Worm (Caenorhabditis elegans) whole organism, L4 larva: ENCODE results near the gene mlck-1.

Source experiments
- F26F4.8 ChIP-seq: fragments of 200-800 bp; sonication (Bioruptor generic); conservative IDR thresholded peaks from 2 replicates; pipeline ENCODE4 v1.3.6; 2022; ENCODE audit warnings: missing genetic modification characterization, missing compliant biosample characterization
- F37D6.2 ChIP-seq: sonication (generic microtip); optimal IDR thresholded peaks from 2 replicates; lab custom pipeline; 2016; ENCODE audit warnings: mild to moderate bottlenecking, missing genetic modification characterization, missing compliant biosample characterization
- T20F7.1 ChIP-seq: fragments of 200-800 bp; sonication (Bioruptor generic); optimal IDR thresholded peaks from 2 replicates; lab custom pipeline; 2018; ENCODE audit warnings: mild to moderate bottlenecking, missing genetic modification characterization, missing compliant biosample characterization
- Y105C5A.15 ChIP-seq: fragments of 200-800 bp; sonication (Bioruptor generic); IDR thresholded peaks from 2 replicates; pipeline ENCODE4 v1.3.6; 2022; ENCODE audit warnings: missing genetic modification characterization, missing compliant biosample characterization
- Y5F2A.4 ChIP-seq: fragments of 200-800 bp; sonication (Bioruptor generic); optimal IDR thresholded peaks from 2 replicates; lab custom pipeline; 2018; ENCODE audit warnings: mild to moderate bottlenecking, missing genetic modification characterization, missing compliant biosample characterization
- ZK546.5 ChIP-seq, 2 experiments: sonication (generic microtip); optimal IDR thresholded peaks; 2 replicates each; lab custom pipeline; 2017; ENCODE audit warnings: missing biosample characterization in 2 of 2, missing genetic modification characterization in 2 of 2
- aha-1 ChIP-seq: fragments of 150-350 bp; peaks from one replicate; lab custom pipeline; 2014; ENCODE audit warnings: missing biosample characterization, missing genetic modification characterization
- aly-2 ChIP-seq: sonication (generic microtip); optimal IDR thresholded peaks from 2 replicates; lab custom pipeline; 2018; ENCODE audit warnings: missing biosample characterization, missing genetic modification characterization
- arid-1 ChIP-seq: fragments of 200-800 bp; sonication (Bioruptor generic); conservative IDR thresholded peaks from 2 replicates; pipeline ENCODE4 v1.3.6; 2022; ENCODE audit warnings: missing genetic modification reagents, missing genetic modification characterization, missing compliant biosample characterization
- ceh-28 ChIP-seq: fragments of 150-350 bp; optimal IDR thresholded peaks from 2 replicates; lab custom pipeline; 2014; ENCODE audit warnings: missing biosample characterization, missing genetic modification reagents, missing genetic modification characterization
- ceh-32 ChIP-seq: sonication (generic microtip); optimal IDR thresholded peaks from 2 replicates; lab custom pipeline; 2016; ENCODE audit warnings: mild to moderate bottlenecking, missing genetic modification characterization, missing compliant biosample characterization; ENCODE audit not compliant: poor library complexity
- ceh-62 ChIP-seq: sonication (generic microtip); optimal IDR thresholded peaks from 2 replicates; lab custom pipeline; 2017; ENCODE audit warnings: missing biosample characterization, missing genetic modification characterization
- ces-1 ChIP-seq: fragments of 150-350 bp; sonication (generic microtip); optimal IDR thresholded peaks from 4 replicates; lab custom pipeline; 2014; ENCODE audit warnings: missing biosample characterization, missing genetic modification reagents, missing genetic modification characterization
- daf-12 ChIP-seq: fragments of 150-350 bp; optimal IDR thresholded peaks from 2 replicates; lab custom pipeline; 2014; ENCODE audit warnings: missing biosample characterization, missing genetic modification reagents, missing genetic modification characterization
- daf-16 ChIP-seq, 3 experiments: sonication (generic microtip); optimal IDR thresholded peaks; 2 replicates each; lab custom pipeline; 2016 to 2017; ENCODE audit warnings: missing genetic modification characterization in 3 of 3, missing genetic modification reagents in 3 of 3, mild to moderate bottlenecking in 2 of 3, missing compliant biosample characterization in 2 of 3, missing biosample characterization in 1 of 3, moderate library complexity in 1 of 3
- dmd-6 ChIP-seq: fragments of 200-800 bp; sonication (Bioruptor generic); IDR thresholded peaks from 2 replicates; pipeline ENCODE4 v1.3.6; 2022; ENCODE audit warnings: missing genetic modification reagents, missing genetic modification characterization, missing compliant biosample characterization
- dmd-9 ChIP-seq: fragments of 200-800 bp; sonication (Bioruptor generic); IDR thresholded peaks from 2 replicates; pipeline ENCODE4 v1.3.6; 2022; ENCODE audit warnings: missing genetic modification reagents, missing genetic modification characterization, missing compliant biosample characterization
- dve-1 ChIP-seq: sonication (generic microtip); optimal IDR thresholded peaks from 2 replicates; lab custom pipeline; 2017; ENCODE audit warnings: antibody characterized with exemption, mild to moderate bottlenecking, missing genetic modification characterization, missing compliant biosample characterization; ENCODE audit not compliant: insufficient read depth
- hif-1 ChIP-seq, 2 experiments: sonication (generic microtip); optimal IDR thresholded peaks; 2 replicates each; lab custom pipeline; 2016 to 2017; ENCODE audit warnings: missing compliant biosample characterization in 2 of 2, missing genetic modification characterization in 2 of 2, missing genetic modification reagents in 2 of 2, missing genotype in 2 of 2, mild to moderate bottlenecking in 1 of 2
- hlh-11 ChIP-seq: fragments of 200-800 bp; sonication (Bioruptor generic); optimal IDR thresholded peaks from 2 replicates; lab custom pipeline; 2018; ENCODE audit warnings: mild to moderate bottlenecking, missing genetic modification characterization, missing compliant biosample characterization
- hmg-1.1 ChIP-seq: fragments of 200-800 bp; sonication (Bioruptor generic); IDR thresholded peaks from 2 replicates; pipeline ENCODE4 v1.3.6; 2022; ENCODE audit warnings: missing genetic modification reagents, missing genetic modification characterization, missing compliant biosample characterization
- lin-15B ChIP-seq: fragments of 150-350 bp; sonication (generic microtip); optimal IDR thresholded peaks from 3 replicates; lab custom pipeline; 2014; ENCODE audit warnings: missing biosample characterization, missing genetic modification characterization
- mdt-29 ChIP-seq: fragments of 200-800 bp; sonication (Bioruptor generic); IDR thresholded peaks from 2 replicates; pipeline ENCODE4 v1.3.6; 2022; ENCODE audit warnings: missing genetic modification reagents, missing genetic modification characterization, missing compliant biosample characterization
- mes-2 ChIP-seq: sonication (generic microtip); optimal IDR thresholded peaks from 2 replicates; lab custom pipeline; 2016; ENCODE audit warnings: missing genotype, mild to moderate bottlenecking, missing genetic modification characterization, missing compliant biosample characterization; ENCODE audit not compliant: poor library complexity, severe bottlenecking
- mxl-3 ChIP-seq: fragments of 200-800 bp; sonication (Bioruptor generic); optimal IDR thresholded peaks from 2 replicates; lab custom pipeline; 2018; ENCODE audit warnings: mild to moderate bottlenecking, missing genetic modification characterization, missing compliant biosample characterization
- nhr-11 ChIP-seq: fragments of 150-350 bp; optimal IDR thresholded peaks from 2 replicates; lab custom pipeline; 2014; ENCODE audit warnings: missing biosample characterization, missing genetic modification characterization
- nhr-76 ChIP-seq: fragments of 150-350 bp; optimal IDR thresholded peaks from 2 replicates; lab custom pipeline; 2014; ENCODE audit warnings: missing biosample characterization, missing genetic modification characterization
- nhr-77 ChIP-seq: fragments of 150-350 bp; optimal IDR thresholded peaks from 2 replicates; lab custom pipeline; 2014; ENCODE audit warnings: missing biosample characterization, missing genetic modification characterization
- php-3 ChIP-seq: fragments of 200-800 bp; sonication (Bioruptor generic); IDR thresholded peaks from 2 replicates; pipeline ENCODE4 v1.3.6; 2022; ENCODE audit warnings: missing genetic modification reagents, missing genetic modification characterization, missing compliant biosample characterization
- pqm-1 ChIP-seq: sonication (generic microtip); optimal IDR thresholded peaks from 2 replicates; lab custom pipeline; 2017; ENCODE audit warnings: missing biosample characterization, missing genetic modification characterization
- rbr-2 ChIP-seq: sonication (generic microtip); optimal IDR thresholded peaks from 2 replicates; lab custom pipeline; 2016; ENCODE audit warnings: missing genotype, missing genetic modification characterization, missing compliant biosample characterization
- saeg-2 ChIP-seq: fragments of 200-800 bp; sonication (Bioruptor generic); IDR thresholded peaks from 2 replicates; pipeline ENCODE4 v1.3.6; 2022; ENCODE audit warnings: missing genetic modification reagents, missing genetic modification characterization, missing compliant biosample characterization
- set-16 ChIP-seq: fragments of 200-800 bp; sonication (Bioruptor generic); IDR thresholded peaks from 2 replicates; pipeline ENCODE4 v1.3.6; 2022; ENCODE audit warnings: missing genetic modification reagents, missing genetic modification characterization, missing compliant biosample characterization
- spr-1 ChIP-seq: sonication (generic microtip); optimal IDR thresholded peaks from 2 replicates; lab custom pipeline; 2016; ENCODE audit warnings: mild to moderate bottlenecking, missing genetic modification characterization, missing compliant biosample characterization
- spr-3 ChIP-seq: fragments of 200-800 bp; sonication (Bioruptor generic); optimal IDR thresholded peaks from 2 replicates; lab custom pipeline; 2018; ENCODE audit warnings: mild to moderate bottlenecking, missing genetic modification characterization, missing compliant biosample characterization
- unc-62 ChIP-seq, 3 experiments: fragments of 150-350 bp in 1 of 3; sonication (generic microtip); optimal IDR thresholded peaks in 2 of 3; peaks in 1 of 3; 1 replicate in 1 of 3; 2 replicates in 2 of 3; lab custom pipeline; 2014 to 2017; ENCODE audit warnings: missing biosample characterization in 3 of 3, missing genetic modification characterization in 3 of 3, missing genetic modification reagents in 3 of 3, missing genotype in 1 of 3
- vab-7 ChIP-seq: fragments of 200-800 bp; sonication (Bioruptor generic); IDR thresholded peaks from 2 replicates; pipeline ENCODE4 v1.3.6; 2022; ENCODE audit warnings: missing genetic modification reagents, missing genetic modification characterization, missing compliant biosample characterization

mlck-1 gene

DNA sequence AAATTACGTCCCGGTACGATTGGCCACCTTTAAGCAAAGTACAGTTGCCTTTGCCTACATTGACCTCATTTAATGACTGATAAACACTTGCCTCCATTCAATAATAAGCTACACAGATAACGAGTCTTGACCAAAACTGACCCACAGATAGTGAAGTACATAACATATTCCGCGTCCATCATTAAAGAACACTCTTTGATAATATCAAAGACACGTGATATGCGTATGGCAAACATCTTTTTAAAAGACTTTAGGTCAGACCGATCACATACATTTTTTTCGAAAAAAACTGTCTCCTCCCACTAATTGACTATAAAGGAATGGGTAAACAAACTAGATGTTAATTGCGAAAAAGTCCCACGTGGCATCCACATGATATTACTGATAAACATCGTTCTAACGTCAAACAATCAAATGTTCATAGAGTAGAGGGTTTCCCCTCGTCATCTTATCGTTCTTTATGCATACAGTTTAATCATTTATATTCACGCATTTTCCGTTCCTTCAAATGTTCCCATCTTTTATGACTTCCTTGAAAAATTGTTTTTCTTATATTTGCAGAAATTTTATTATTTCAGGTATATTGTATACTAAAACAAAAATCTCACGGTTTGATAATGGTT is 14.6 kb upstream of the mlck-1 start, which contains the start of gene W07E11.1 (continued):
- TF ChIP-seq hif-1 (tag; optimal IDR thresholded peaks at IDR 0.05; lab: Kevin White, UChicago) (peak; percentile 22 to 46), T20F7.1 (GFP tag; lab: Kevin White, UChicago) (peak; percentile 48), dve-1 (tag; lab: Kevin White, UChicago) (peak; percentile 83), spr-1 (tag; lab: Kevin White, UChicago) (no peak), dmd-6 (GFP tag; lab: Robert Waterston, UW) (peak; percentile 66), nhr-77 (tag; lab: Kevin White, UChicago) (peak; percentile 59), ZK546.5 (tag; optimal IDR thresholded peaks at IDR 0.05; lab: Kevin White, UChicago) (no peak), saeg-2 (GFP tag; lab: Robert Waterston, UW) (peak; percentile 81; the same call in 1 of the 2 replicates), spr-3 (no peak), pqm-1 (tag; lab: Kevin White, UChicago) (peak; percentile 59), ceh-62 (tag; lab: Kevin White, UChicago) (no peak), vab-7 (GFP tag; lab: Robert Waterston, UW) (no peak), dmd-9 (GFP tag; lab: Robert Waterston, UW) (no peak), hlh-11 (peak; percentile 93), php-3 (peak; percentile 84), daf-16 (GFP tag; optimal IDR thresholded peaks at IDR 0.05; lab: Kevin White, UChicago) (peak in 1 of 2 experiments; percentile 87), daf-16 (tag; optimal IDR thresholded peaks at IDR 0.05; lab: Kevin White, UChicago) (peak; percentile 98), mxl-3 (GFP tag; lab: Kevin White, UChicago) (peak; percentile 77), ceh-32 (tag; lab: Kevin White, UChicago) (no peak), F37D6.2 (tag; lab: Kevin White, UChicago) (no peak)

DNA sequence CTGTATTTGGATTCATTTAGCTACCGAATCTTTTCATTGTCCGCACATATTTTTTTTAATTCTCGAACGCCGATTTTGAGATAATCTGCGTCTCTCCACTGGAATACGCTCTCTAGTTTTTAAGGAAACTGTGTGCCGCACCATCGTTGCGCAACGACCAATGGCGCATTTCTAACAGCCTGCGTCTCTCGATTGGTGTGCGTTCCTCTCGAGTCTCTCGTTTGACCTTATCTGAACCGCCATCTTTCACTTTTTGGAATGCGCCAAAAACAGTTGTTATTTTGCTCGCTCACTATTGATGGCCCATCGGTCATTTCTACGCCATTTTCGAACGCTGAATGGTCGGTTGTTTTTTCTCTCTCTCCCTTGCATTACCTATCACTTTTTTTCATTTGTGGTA is 13.7 kb upstream of the mlck-1 start:
- TF ChIP-seq nhr-11 (tag; lab: Kevin White, UChicago), result no peak
- peak in 1 of 2 experiments; percentile 93 for TF ChIP-seq unc-62 (GFP tag; optimal IDR thresholded peaks at IDR 0.05 in 1 of 2; lab: Kevin White, UChicago)
- TF ChIP-seq unc-62 (tag; optimal IDR thresholded peaks at IDR 0.05; lab: Kevin White, UChicago), result no peak

DNA sequence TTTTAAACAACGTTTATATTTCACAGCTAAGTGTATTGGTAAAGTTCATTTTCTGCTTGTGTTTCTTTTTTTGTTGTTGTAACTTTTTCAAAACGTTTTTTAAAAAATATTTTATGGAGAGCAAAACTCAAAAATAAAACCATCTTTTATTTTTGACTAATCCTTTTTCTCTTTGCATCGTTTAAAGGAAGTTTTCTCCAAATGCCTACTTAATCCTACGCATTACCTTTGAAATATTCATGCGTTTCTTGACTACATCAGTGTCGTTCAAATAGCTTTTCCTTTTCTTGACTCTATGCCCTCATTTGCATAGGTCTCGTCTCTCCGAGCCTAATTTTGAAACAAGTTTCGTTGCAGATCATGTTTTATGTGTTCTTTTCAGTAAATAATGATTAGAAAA is 11.5 kb upstream of the mlck-1 start:
- TF ChIP-seq Y5F2A.4 (GFP tag; lab: Kevin White, UChicago), result no peak
- TF ChIP-seq unc-62 (GFP tag; optimal IDR thresholded peaks at IDR 0.05 in 1 of 2; lab: Kevin White, UChicago), result peak in 1 of 2 experiments; percentile 19
- TF ChIP-seq unc-62 (tag; optimal IDR thresholded peaks at IDR 0.05; lab: Kevin White, UChicago), result no peak
- no peak for TF ChIP-seq ces-1 (GFP tag; lab: Kevin White, UChicago)
- no peak for TF ChIP-seq spr-1 (tag; lab: Kevin White, UChicago)
- TF ChIP-seq pqm-1 (tag; lab: Kevin White, UChicago), result no peak

DNA sequence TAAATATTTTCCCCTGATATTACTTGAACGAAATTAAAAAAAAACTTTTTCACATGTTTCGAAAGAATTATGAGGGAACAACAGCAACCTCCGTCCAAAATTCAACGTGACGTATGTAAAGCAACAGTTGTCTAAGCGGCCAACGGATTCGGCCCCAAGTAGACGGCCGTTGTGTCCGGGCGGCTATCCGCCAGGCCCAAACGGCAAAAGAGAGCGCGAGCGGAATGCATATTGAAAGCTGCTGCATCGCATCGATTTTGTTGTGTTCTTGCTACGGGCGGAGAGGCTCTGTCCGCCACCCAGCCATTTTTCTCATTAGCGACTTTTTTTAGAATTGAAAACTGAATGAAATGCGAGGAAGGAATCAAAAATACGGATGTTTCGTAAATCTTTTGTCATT is 9.6 kb upstream of the mlck-1 start:
- no peak for TF ChIP-seq nhr-11 (tag; lab: Kevin White, UChicago)
- no peak for TF ChIP-seq ceh-28 (tag; lab: Kevin White, UChicago)
- TF ChIP-seq rbr-2 (tag; lab: Kevin White, UChicago), result peak; percentile 17
- peak; percentile 0 for TF ChIP-seq mes-2 (tag; lab: Kevin White, UChicago)
- TF ChIP-seq lin-15B (tag; lab: Kevin White, UChicago), result no peak
- no peak for TF ChIP-seq aly-2 (tag; lab: Kevin White, UChicago)
- no peak for TF ChIP-seq F26F4.8 (GFP tag; lab: Robert Waterston, UW)
- TF ChIP-seq Y105C5A.15 (GFP tag; lab: Robert Waterston, UW), result no peak
- TF ChIP-seq hmg-1.1, result 0 out of 2 replicates have a peak, but pooled peaks have one; percentile 19
- no peak for TF ChIP-seq mdt-29 (GFP tag; lab: Robert Waterston, UW)
- TF ChIP-seq aha-1 (tag; lab: Kevin White, UChicago), result peak; percentile 54
- TF ChIP-seq set-16 (GFP tag; lab: Robert Waterston, UW), result peak; percentile 42
- no peak for TF ChIP-seq arid-1 (GFP tag; lab: Robert Waterston, UW)
- no peak for TF ChIP-seq daf-12
- TF ChIP-seq nhr-76 (tag; lab: Kevin White, UChicago), result no peak
